Fruit fly (Drosophila melanogaster) whole organism, embryonic: ENCODE measurements around the gene CG31089.

Experiments
- BEAF-32 ChIP-seq: fragments of 200-800 bp; sonication (Bioruptor generic); optimal IDR thresholded peaks from 3 replicates; lab custom pipeline; 2017; ENCODE audit warnings: missing biosample characterization, missing genetic modification characterization, mild to moderate bottlenecking, moderate library complexity, missing genetic modification reagents
- CG1024 ChIP-seq: fragments of 200-800 bp; sonication (Bioruptor generic); IDR thresholded peaks from 2 replicates; pipeline ENCODE4 v1.3.6; 2022; ENCODE audit warnings: missing biosample characterization, missing genetic modification characterization
- CG10543 ChIP-seq: fragments of 200-800 bp; sonication (Bioruptor generic); optimal IDR thresholded peaks from 3 replicates; lab custom pipeline; 2017; ENCODE audit warnings: missing biosample characterization, mild to moderate bottlenecking, missing genetic modification characterization, moderate library complexity
- CG13123 ChIP-seq: fragments of 200-800 bp; sonication (Bioruptor generic); optimal IDR thresholded peaks from 2 replicates; lab custom pipeline; 2016; ENCODE audit warnings: missing biosample characterization, missing genetic modification characterization
- CG14014 ChIP-seq: fragments of 200-800 bp; sonication (Bioruptor generic); IDR thresholded peaks from 2 replicates; pipeline ENCODE4 v1.3.6; 2022; ENCODE audit warnings: missing biosample characterization, missing genetic modification characterization
- CG14050 ChIP-seq: fragments of 200-800 bp; sonication (Bioruptor generic); IDR thresholded peaks from 3 replicates; pipeline ENCODE4 v1.3.6; 2022; ENCODE audit warnings: missing biosample characterization, missing genetic modification characterization
- CG15073 ChIP-seq: fragments of 200-800 bp; sonication (Bioruptor generic); optimal IDR thresholded peaks from 2 replicates; lab custom pipeline; 2016; ENCODE audit warnings: missing biosample characterization, missing genetic modification characterization
- CG17359 ChIP-seq: fragments of 200-800 bp; sonication (Bioruptor generic); optimal IDR thresholded peaks from 3 replicates; lab custom pipeline; 2018; ENCODE audit warnings: missing biosample characterization, mild to moderate bottlenecking, missing genetic modification characterization, moderate library complexity
- CG32767 ChIP-seq: fragments of 200-800 bp; sonication (Bioruptor generic); IDR thresholded peaks from 2 replicates; pipeline ENCODE4 v1.3.6; 2022; ENCODE audit warnings: missing biosample characterization, missing genetic modification characterization
- CG4854 ChIP-seq: fragments of 200-800 bp; sonication (Bioruptor generic); optimal IDR thresholded peaks from 2 replicates; lab custom pipeline; 2016; ENCODE audit warnings: missing biosample characterization, missing genetic modification characterization, inconsistent platforms
- CG6254 ChIP-seq: fragments of 200-800 bp; sonication (Bioruptor generic); optimal IDR thresholded peaks from 3 replicates; lab custom pipeline; 2017; ENCODE audit warnings: mild to moderate bottlenecking, missing biosample characterization, missing genetic modification reagents, missing genetic modification characterization
- CG8089 ChIP-seq: fragments of 200-800 bp; sonication (Bioruptor generic); optimal IDR thresholded peaks from 3 replicates; lab custom pipeline; 2016; ENCODE audit warnings: missing biosample characterization, missing genetic modification characterization
- CG8281 ChIP-seq: fragments of 200-800 bp; sonication (Bioruptor generic); optimal IDR thresholded peaks from 2 replicates; lab custom pipeline; 2018; ENCODE audit warnings: missing biosample characterization, mild to moderate bottlenecking, missing genetic modification characterization, moderate library complexity
- CG8388 ChIP-seq: fragments of 200-800 bp; sonication (Bioruptor generic); optimal IDR thresholded peaks from 2 replicates; lab custom pipeline; 2019; ENCODE audit warnings: missing biosample characterization, mild to moderate bottlenecking, missing genetic modification characterization, moderate library complexity
- CG9876 ChIP-seq: fragments of 200-800 bp; sonication (Bioruptor generic); optimal IDR thresholded peaks from 2 replicates; lab custom pipeline; 2016; ENCODE audit warnings: missing biosample characterization, missing genetic modification characterization
- D ChIP-seq, 2 experiments: fragments of 200-800 bp in 1 of 2; fragments of >200 bp in 1 of 2; sonication (Bioruptor generic) in 1 of 2; optimal IDR thresholded peaks; 2 replicates in 1 of 2; 3 replicates in 1 of 2; lab custom pipeline; 2017; ENCODE audit warnings: mild to moderate bottlenecking in 1 of 2, missing biosample characterization in 1 of 2, missing genetic modification characterization in 1 of 2, missing genetic modification reagents in 1 of 2
- Dek ChIP-seq: fragments of 200-800 bp; sonication (Bioruptor generic); optimal IDR thresholded peaks from 3 replicates; lab custom pipeline; 2019; ENCODE audit warnings: missing biosample characterization, mild to moderate bottlenecking, missing genetic modification characterization, moderate library complexity
- Dref ChIP-seq: fragments of 200-800 bp; sonication (Bioruptor generic); IDR thresholded peaks from 2 replicates; pipeline ENCODE4 v1.3.6; 2022; ENCODE audit warnings: missing biosample characterization, missing genetic modification characterization
- Hey ChIP-seq: fragments of 200-800 bp; sonication (Bioruptor generic); optimal IDR thresholded peaks from 3 replicates; lab custom pipeline; 2018; ENCODE audit warnings: missing biosample characterization, mild to moderate bottlenecking, missing genetic modification characterization
- HmgD ChIP-seq: fragments of 200-800 bp; sonication (Bioruptor generic); optimal IDR thresholded peaks from 3 replicates; lab custom pipeline; 2016; ENCODE audit warnings: missing biosample characterization, missing genetic modification characterization
- Hmr ChIP-seq: fragments of 200-800 bp; sonication (Bioruptor generic); optimal IDR thresholded peaks from 3 replicates; lab custom pipeline; 2017; ENCODE audit warnings: mild to moderate bottlenecking, missing biosample characterization, missing genetic modification reagents, missing genetic modification characterization
- Jarid2 ChIP-seq: fragments of 200-800 bp; sonication (Bioruptor generic); optimal IDR thresholded peaks from 3 replicates; lab custom pipeline; 2017; ENCODE audit warnings: mild to moderate bottlenecking, missing biosample characterization, missing genetic modification reagents, missing genetic modification characterization
- Lpt ChIP-seq: fragments of >200 bp; optimal IDR thresholded peaks from 2 replicates; lab custom pipeline; 2018; ENCODE audit warnings: missing biosample characterization, missing genetic modification characterization
- Mad ChIP-seq: fragments of 200-800 bp; sonication (Bioruptor generic); optimal IDR thresholded peaks from 2 replicates; lab custom pipeline; 2016; ENCODE audit warnings: missing biosample characterization, missing genetic modification characterization
- Ptx1 ChIP-seq: fragments of 200-800 bp; sonication (Bioruptor generic); IDR thresholded peaks from 2 replicates; pipeline ENCODE4 v1.3.6; 2022; ENCODE audit warnings: missing biosample characterization, missing genetic modification characterization
- Sox100B ChIP-seq: fragments of 200-800 bp; sonication (Bioruptor generic); optimal IDR thresholded peaks from 3 replicates; lab custom pipeline; 2018; ENCODE audit warnings: missing biosample characterization, mild to moderate bottlenecking, missing genetic modification characterization
- Ssrp ChIP-seq: fragments of 200-800 bp; sonication (Bioruptor generic); optimal IDR thresholded peaks from 2 replicates; lab custom pipeline; 2018; ENCODE audit warnings: missing biosample characterization, mild to moderate bottlenecking, missing genetic modification characterization, moderate library complexity
- Taf1 ChIP-seq: fragments of 200-800 bp; sonication (Bioruptor generic); IDR thresholded peaks from 2 replicates; pipeline ENCODE4 v1.3.6; 2022; ENCODE audit warnings: missing biosample characterization, missing genetic modification characterization
- Xbp1 ChIP-seq: fragments of 200-800 bp; sonication (Bioruptor generic); optimal IDR thresholded peaks from 3 replicates; lab custom pipeline; 2016; ENCODE audit warnings: missing biosample characterization, mild to moderate bottlenecking, missing genetic modification characterization
- bcd ChIP-seq: fragments of 200-800 bp; sonication (Bioruptor generic); optimal IDR thresholded peaks from 2 replicates; lab custom pipeline; 2017; ENCODE audit warnings: missing biosample characterization, mild to moderate bottlenecking, missing genetic modification characterization
- btn ChIP-seq: fragments of 200-800 bp; sonication (Bioruptor generic); optimal IDR thresholded peaks from 2 replicates; lab custom pipeline; 2016; ENCODE audit warnings: missing biosample characterization, missing genetic modification characterization
- caup ChIP-seq: fragments of 200-800 bp; sonication (Bioruptor generic); optimal IDR thresholded peaks from 3 replicates; lab custom pipeline; 2017; ENCODE audit warnings: missing biosample characterization, mild to moderate bottlenecking, missing genetic modification characterization, moderate library complexity; ENCODE audit not compliant: severe bottlenecking
- crp ChIP-seq, 2 experiments: fragments of 200-800 bp; sonication (Bioruptor generic); optimal IDR thresholded peaks; 2 replicates in 1 of 2; 3 replicates in 1 of 2; lab custom pipeline; 2017; ENCODE audit warnings: missing biosample characterization in 2 of 2, missing genetic modification characterization in 2 of 2, mild to moderate bottlenecking in 1 of 2, moderate library complexity in 1 of 2
- dmrt99B ChIP-seq: fragments of 200-800 bp; sonication (Bioruptor generic); optimal IDR thresholded peaks from 2 replicates; lab custom pipeline; 2018; ENCODE audit warnings: missing biosample characterization, mild to moderate bottlenecking, missing genetic modification characterization, moderate library complexity
- emc ChIP-seq: fragments of 200-800 bp; sonication (Bioruptor generic); optimal IDR thresholded peaks from 2 replicates; lab custom pipeline; 2016; ENCODE audit warnings: missing biosample characterization, missing genetic modification characterization
- ems ChIP-seq: fragments of 200-800 bp; sonication (Bioruptor generic); optimal IDR thresholded peaks from 3 replicates; lab custom pipeline; 2016; ENCODE audit warnings: missing biosample characterization, missing genetic modification characterization
- ewg ChIP-seq: fragments of 200-800 bp; sonication (Bioruptor generic); optimal IDR thresholded peaks from 3 replicates; lab custom pipeline; 2017; ENCODE audit warnings: mild to moderate bottlenecking, missing biosample characterization, missing genetic modification reagents, missing genetic modification characterization
- exex ChIP-seq: fragments of 200-800 bp; sonication (Bioruptor generic); optimal IDR thresholded peaks from 4 replicates; lab custom pipeline; 2018; ENCODE audit warnings: missing biosample characterization, mild to moderate bottlenecking, missing genetic modification characterization, moderate library complexity
- gem ChIP-seq: fragments of 200-800 bp; sonication (Bioruptor generic); optimal IDR thresholded peaks from 2 replicates; lab custom pipeline; 2019; ENCODE audit warnings: missing biosample characterization, mild to moderate bottlenecking, missing genetic modification characterization, moderate library complexity
- gfzf ChIP-seq: fragments of 200-800 bp; sonication (Bioruptor generic); optimal IDR thresholded peaks from 2 replicates; lab custom pipeline; 2016; ENCODE audit warnings: missing biosample characterization, mild to moderate bottlenecking, missing genetic modification characterization, moderate library complexity
- jigr1 ChIP-seq: fragments of 200-800 bp; sonication (Bioruptor generic); IDR thresholded peaks from 3 replicates; pipeline ENCODE4 v1.3.6; 2022; ENCODE audit warnings: missing biosample characterization, missing genetic modification characterization
- kay ChIP-seq: fragments of 200-800 bp; sonication (Bioruptor generic); optimal IDR thresholded peaks from 2 replicates; lab custom pipeline; 2016; ENCODE audit warnings: missing biosample characterization, missing genetic modification characterization
- ken ChIP-seq: fragments of 200-800 bp; sonication (Bioruptor generic); IDR thresholded peaks from 3 replicates; pipeline ENCODE4 v1.3.6; 2022; ENCODE audit warnings: missing biosample characterization, missing genetic modification characterization
- mirr ChIP-seq: fragments of 200-800 bp; sonication (Bioruptor generic); optimal IDR thresholded peaks from 3 replicates; lab custom pipeline; 2018; ENCODE audit warnings: missing biosample characterization, mild to moderate bottlenecking, missing genetic modification characterization
- sim ChIP-seq: fragments of 200-800 bp; sonication (Bioruptor generic); IDR thresholded peaks from 2 replicates; pipeline ENCODE4 v1.3.6; 2022; ENCODE audit warnings: missing biosample characterization, missing genetic modification characterization
- stwl ChIP-seq: fragments of 200-800 bp; sonication (Bioruptor generic); optimal IDR thresholded peaks from 3 replicates; lab custom pipeline; 2018; ENCODE audit warnings: missing biosample characterization, mild to moderate bottlenecking, missing genetic modification characterization, moderate library complexity
- tap ChIP-seq: fragments of 200-800 bp; optimal IDR thresholded peaks from 3 replicates; lab custom pipeline; 2019; ENCODE audit warnings: missing biosample characterization, mild to moderate bottlenecking, missing genetic modification characterization, moderate library complexity
- unc-4 ChIP-seq: fragments of 200-800 bp; sonication (Bioruptor generic); IDR thresholded peaks from 2 replicates; pipeline ENCODE4 v1.3.6; 2022; ENCODE audit warnings: missing biosample characterization, missing genetic modification characterization; ENCODE audit not compliant: partially characterized antibody
- zfh1 ChIP-seq: fragments of 200-800 bp; sonication (Bioruptor generic); IDR thresholded peaks from 3 replicates; pipeline ENCODE4 v1.3.6; 2022; ENCODE audit warnings: missing biosample characterization, missing genetic modification characterization

Gene CG31089

DNA sequence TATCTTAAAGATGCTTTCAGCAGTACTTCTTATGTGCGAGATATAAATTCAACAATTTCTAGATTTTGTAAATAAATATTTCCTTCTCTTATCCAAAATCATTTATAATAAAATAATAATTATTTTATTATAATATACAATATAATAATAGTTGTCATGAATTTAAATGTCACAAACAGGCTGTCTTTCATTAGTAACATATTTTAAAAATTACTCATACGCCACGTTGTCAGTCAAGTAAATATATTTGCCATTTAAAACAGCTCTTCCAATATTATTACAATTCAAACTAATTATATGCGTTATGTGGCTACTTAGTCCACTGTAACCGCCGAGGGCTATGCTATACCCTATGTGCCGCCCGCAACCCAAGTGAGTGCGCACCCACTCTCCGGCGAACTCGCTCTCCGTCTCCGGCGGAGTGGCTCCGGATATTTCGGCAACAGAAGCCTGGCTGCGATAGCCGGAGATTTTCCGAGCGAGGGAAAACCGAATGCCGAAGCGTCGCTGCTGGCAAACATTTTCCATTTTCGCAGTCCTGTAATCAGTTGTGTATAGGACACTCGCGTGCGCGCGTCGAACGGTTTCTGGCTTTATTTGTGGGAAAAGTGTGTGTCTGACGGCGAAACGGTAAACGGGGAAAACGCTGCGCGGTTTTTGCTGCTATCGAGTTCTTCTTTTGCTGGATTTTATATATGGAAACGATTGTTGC, 46.7 kb upstream of the CG31089 start, which contains the start of gene CG5890 (continued):
- TF ChIP-seq exex (tag; lab: Kevin White, UChicago) = no peak
- TF ChIP-seq CG14014 (GFP tag; lab: Robert Waterston, UW) = no peak
- no peak for TF ChIP-seq crp (GFP tag; optimal IDR thresholded peaks at IDR 0.05; lab: Kevin White, UChicago)
- TF ChIP-seq Sox100B = peak; percentile 41
- no peak for TF ChIP-seq CG14050 (GFP tag; lab: Robert Waterston, UW)
- TF ChIP-seq Ptx1 = no peak
- peak; percentile 48 for TF ChIP-seq gem (tag; lab: Kevin White, UChicago)
- TF ChIP-seq CG9876 (GFP tag; lab: Kevin White, UChicago) = no peak
- peak; percentile 62 for TF ChIP-seq Hmr (GFP tag; lab: Kevin White, UChicago)
- no peak for TF ChIP-seq gfzf (GFP tag; lab: Kevin White, UChicago)
- peak; percentile 34 for TF ChIP-seq CG10543 (GFP tag; lab: Kevin White, UChicago)
- TF ChIP-seq Hey (tag; lab: Kevin White, UChicago) = no peak
- TF ChIP-seq Mad (GFP tag; lab: Kevin White, UChicago) = no peak
- TF ChIP-seq jigr1 (GFP tag; lab: Robert Waterston, UW) = no peak
- TF ChIP-seq Jarid2 = no peak
- no peak for TF ChIP-seq CG1024 (GFP tag; lab: Robert Waterston, UW)
- TF ChIP-seq Lpt (GFP tag; lab: Kevin White, UChicago) = no peak
- TF ChIP-seq Ssrp (tag; lab: Kevin White, UChicago) = no peak
- no peak for TF ChIP-seq CG32767 (GFP tag; lab: Robert Waterston, UW)
- no peak for TF ChIP-seq btn
- peak; percentile 6 for TF ChIP-seq caup (GFP tag; lab: Kevin White, UChicago)
- TF ChIP-seq dmrt99B = peak; percentile 48
- TF ChIP-seq sim = no peak
- TF ChIP-seq CG6254 (GFP tag; lab: Kevin White, UChicago) = no peak
- no peak for TF ChIP-seq ems (GFP tag; lab: Kevin White, UChicago)
- TF ChIP-seq HmgD = no peak
- TF ChIP-seq kay (GFP tag; lab: Kevin White, UChicago) = no peak
- no peak for TF ChIP-seq ken
- TF ChIP-seq D (optimal IDR thresholded peaks at IDR 0.05; lab: Kevin White, UChicago) = no peak
- no peak for TF ChIP-seq D (GFP tag; optimal IDR thresholded peaks at IDR 0.05; lab: Kevin White, UChicago)
- TF ChIP-seq BEAF-32 (GFP tag; lab: Kevin White, UChicago) = no peak
- no peak for TF ChIP-seq CG15073
- no peak for TF ChIP-seq CG4854 (GFP tag; lab: Kevin White, UChicago)
- TF ChIP-seq stwl (tag; lab: Kevin White, UChicago) = no peak
- TF ChIP-seq CG8281 = no peak
- peak; percentile 18 for TF ChIP-seq ewg (GFP tag; lab: Kevin White, UChicago)
- TF ChIP-seq CG8089 = no peak
- TF ChIP-seq zfh1 = no peak
- no peak for TF ChIP-seq Dek (tag; lab: Kevin White, UChicago)
- no peak for TF ChIP-seq CG17359 (tag; lab: Kevin White, UChicago)
- TF ChIP-seq Xbp1 = no peak
- TF ChIP-seq unc-4 = no peak
- TF ChIP-seq mirr (GFP tag; lab: Kevin White, UChicago) = no peak
- TF ChIP-seq Taf1 = no peak
- no peak for TF ChIP-seq CG8388 (GFP tag; lab: Kevin White, UChicago)
- no peak for TF ChIP-seq Dref (GFP tag; lab: Robert Waterston, UW)
- TF ChIP-seq emc (GFP tag; lab: Kevin White, UChicago) = no peak
- no peak for TF ChIP-seq tap
- peak; percentile 25 for TF ChIP-seq bcd (GFP tag; lab: Kevin White, UChicago)
- TF ChIP-seq CG13123 = no peak
